Fruit fly (Drosophila melanogaster) whole organism, embryonic: ENCODE measurements around the gene Ppn.

ENCODE experiments used
- Abd-B ChIP-seq: fragments of 200-800 bp; sonication (Bioruptor generic); optimal IDR thresholded peaks from 2 replicates; lab custom pipeline; 2018; ENCODE audit warnings: missing biosample characterization, mild to moderate bottlenecking, missing genetic modification characterization, moderate library complexity
- CG10462 ChIP-seq: fragments of 200-800 bp; sonication (Bioruptor generic); optimal IDR thresholded peaks from 2 replicates; lab custom pipeline; 2016; ENCODE audit warnings: missing biosample characterization, missing genetic modification characterization
- CG10565 ChIP-seq: fragments of 200-800 bp; sonication (Bioruptor generic); optimal IDR thresholded peaks from 3 replicates; lab custom pipeline; 2016; ENCODE audit warnings: missing biosample characterization, mild to moderate bottlenecking, missing genetic modification characterization
- CG12942 ChIP-seq: fragments of 200-800 bp; sonication (Bioruptor generic); optimal IDR thresholded peaks from 3 replicates; lab custom pipeline; 2016; ENCODE audit warnings: missing biosample characterization, missing genetic modification characterization
- CG13424 ChIP-seq: fragments of 200-800 bp; sonication (Bioruptor generic); optimal IDR thresholded peaks from 2 replicates; lab custom pipeline; 2019; ENCODE audit warnings: missing biosample characterization, mild to moderate bottlenecking, missing genetic modification characterization, moderate library complexity
- CG14710 ChIP-seq: fragments of 200-800 bp; sonication (Bioruptor generic); optimal IDR thresholded peaks from 3 replicates; lab custom pipeline; 2019; ENCODE audit warnings: missing biosample characterization, mild to moderate bottlenecking, missing genetic modification characterization, moderate library complexity
- CG17328 ChIP-seq: fragments of 200-800 bp; sonication (Bioruptor generic); IDR thresholded peaks from 2 replicates; pipeline ENCODE4 v1.3.6; 2022; ENCODE audit warnings: missing biosample characterization, missing genetic modification characterization
- CG31224 ChIP-seq: fragments of 200-800 bp; sonication (Bioruptor generic); IDR thresholded peaks from 2 replicates; pipeline ENCODE4 v1.3.6; 2022; ENCODE audit warnings: missing biosample characterization, missing genetic modification characterization
- CG3847 ChIP-seq: fragments of 200-800 bp; sonication (Bioruptor generic); IDR thresholded peaks from 2 replicates; pipeline ENCODE4 v1.3.6; 2022; ENCODE audit warnings: missing biosample characterization, missing genetic modification characterization
- CG4328 ChIP-seq: fragments of 200-800 bp; sonication (Bioruptor generic); optimal IDR thresholded peaks from 3 replicates; lab custom pipeline; 2017; ENCODE audit warnings: missing biosample characterization, missing genetic modification reagents, missing genetic modification characterization
- CG4707 ChIP-seq: fragments of 200-800 bp; sonication (Bioruptor generic); optimal IDR thresholded peaks from 2 replicates; lab custom pipeline; 2018; ENCODE audit warnings: missing biosample characterization, mild to moderate bottlenecking, missing genetic modification characterization, moderate library complexity
- CG6254 ChIP-seq: fragments of 200-800 bp; sonication (Bioruptor generic); optimal IDR thresholded peaks from 3 replicates; lab custom pipeline; 2017; ENCODE audit warnings: mild to moderate bottlenecking, missing biosample characterization, missing genetic modification reagents, missing genetic modification characterization
- CG7357 ChIP-seq: fragments of 200-800 bp; sonication (Bioruptor generic); IDR thresholded peaks from 3 replicates; pipeline ENCODE4 v1.3.6; 2022; ENCODE audit warnings: missing biosample characterization, missing genetic modification characterization
- CG7556 ChIP-seq: fragments of 200-800 bp; sonication (Bioruptor generic); optimal IDR thresholded peaks from 2 replicates; lab custom pipeline; 2017; ENCODE audit warnings: missing biosample characterization, mild to moderate bottlenecking, missing genetic modification characterization
- CG7786 ChIP-seq: fragments of 200-800 bp; sonication (Bioruptor generic); optimal IDR thresholded peaks from 2 replicates; lab custom pipeline; 2016; ENCODE audit warnings: missing biosample characterization, missing genetic modification characterization
- CG8924 ChIP-seq: fragments of 200-800 bp; optimal IDR thresholded peaks from 3 replicates; lab custom pipeline; 2019; ENCODE audit warnings: missing biosample characterization, mild to moderate bottlenecking, missing genetic modification characterization, moderate library complexity
- CG9215 ChIP-seq: fragments of 200-800 bp; sonication (Bioruptor generic); IDR thresholded peaks from 2 replicates; pipeline ENCODE4 v1.3.6; 2022; ENCODE audit warnings: missing biosample characterization, missing genetic modification characterization
- CG9609 ChIP-seq: fragments of 200-800 bp; sonication (Bioruptor generic); optimal IDR thresholded peaks from 3 replicates; lab custom pipeline; 2016; ENCODE audit warnings: missing biosample characterization, missing genetic modification characterization
- CHES-1-like ChIP-seq: fragments of 200-800 bp; sonication (Bioruptor generic); optimal IDR thresholded peaks from 2 replicates; lab custom pipeline; 2016; ENCODE audit warnings: missing biosample characterization, missing genetic modification characterization
- Drgx ChIP-seq: fragments of 200-800 bp; sonication (Bioruptor generic); IDR thresholded peaks from 2 replicates; pipeline ENCODE4 v1.3.6; 2022; ENCODE audit warnings: missing biosample characterization, missing genetic modification characterization
- E2f2 ChIP-seq: fragments of 200-800 bp; sonication (Bioruptor generic); IDR thresholded peaks from 2 replicates; pipeline ENCODE4 v1.3.6; 2022; ENCODE audit warnings: missing biosample characterization, missing genetic modification characterization
- Hr3 ChIP-seq: fragments of 200-800 bp; sonication (Bioruptor generic); optimal IDR thresholded peaks from 3 replicates; lab custom pipeline; 2016; ENCODE audit warnings: missing biosample characterization, missing genetic modification characterization
- Mrtf ChIP-seq: fragments of 200-800 bp; sonication (Bioruptor generic); IDR thresholded peaks from 3 replicates; pipeline ENCODE4 v1.3.6; 2022; ENCODE audit warnings: missing biosample characterization, missing genetic modification characterization
- Myb ChIP-seq: fragments of 200-800 bp; sonication (Bioruptor generic); optimal IDR thresholded peaks from 2 replicates; lab custom pipeline; 2016; ENCODE audit warnings: missing biosample characterization, missing genetic modification characterization
- Opbp ChIP-seq: fragments of 200-800 bp; sonication (Bioruptor generic); IDR thresholded peaks from 3 replicates; pipeline ENCODE4 v1.3.6; 2022; ENCODE audit warnings: missing biosample characterization, missing genetic modification characterization; ENCODE audit not compliant: partially characterized antibody
- Poxn ChIP-seq: fragments of 200-800 bp; sonication (Bioruptor generic); IDR thresholded peaks from 2 replicates; pipeline ENCODE4 v1.3.6; 2022; ENCODE audit warnings: missing biosample characterization, missing genetic modification characterization
- Ravus ChIP-seq: fragments of 200-800 bp; sonication (Bioruptor generic); IDR thresholded peaks from 2 replicates; pipeline ENCODE4 v1.3.6; 2022; ENCODE audit warnings: missing biosample characterization, missing genetic modification characterization
- Scr ChIP-seq: fragments of 200-800 bp; sonication (Bioruptor generic); IDR thresholded peaks from 2 replicates; pipeline ENCODE4 v1.3.6; 2022; ENCODE audit warnings: missing biosample characterization, missing genetic modification characterization; ENCODE audit not compliant: partially characterized antibody
- Stat92E ChIP-seq, 3 experiments: fragments of >200 bp in 2 of 3; fragments of 200-800 bp in 1 of 3; sonication (Bioruptor generic) in 1 of 3; optimal IDR thresholded peaks; 2 replicates each; lab custom pipeline; 2017 to 2019; ENCODE audit warnings: missing biosample characterization in 3 of 3, missing genetic modification characterization in 3 of 3, mild to moderate bottlenecking in 1 of 3, moderate library complexity in 1 of 3
- ase ChIP-seq: fragments of 200-800 bp; sonication (Bioruptor generic); IDR thresholded peaks from 3 replicates; pipeline ENCODE4 v1.3.6; 2022; ENCODE audit warnings: missing biosample characterization, missing genetic modification characterization
- az2 ChIP-seq: fragments of 200-800 bp; sonication (Bioruptor generic); optimal IDR thresholded peaks from 3 replicates; lab custom pipeline; 2016; ENCODE audit warnings: missing biosample characterization, missing genetic modification characterization
- bab2 ChIP-seq: fragments of 200-800 bp; sonication (Bioruptor generic); optimal IDR thresholded peaks from 2 replicates; lab custom pipeline; 2016; ENCODE audit warnings: missing biosample characterization, missing genetic modification characterization
- br ChIP-seq: fragments of >200 bp; optimal IDR thresholded peaks from 2 replicates; lab custom pipeline; 2017
- bsh ChIP-seq, 2 experiments: fragments of 200-800 bp; sonication (Bioruptor generic); optimal IDR thresholded peaks; 2 replicates each; lab custom pipeline; 2017 to 2018; ENCODE audit warnings: mild to moderate bottlenecking in 2 of 2, missing biosample characterization in 2 of 2, missing genetic modification characterization in 2 of 2, moderate library complexity in 1 of 2
- caup ChIP-seq: fragments of 200-800 bp; sonication (Bioruptor generic); optimal IDR thresholded peaks from 3 replicates; lab custom pipeline; 2017; ENCODE audit warnings: missing biosample characterization, mild to moderate bottlenecking, missing genetic modification characterization, moderate library complexity; ENCODE audit not compliant: severe bottlenecking
- cg ChIP-seq: fragments of 200-800 bp; sonication (Bioruptor generic); optimal IDR thresholded peaks from 3 replicates; lab custom pipeline; 2019; ENCODE audit warnings: missing biosample characterization, mild to moderate bottlenecking, missing genetic modification characterization, moderate library complexity
- eve ChIP-seq, 2 experiments: fragments of >200 bp; optimal IDR thresholded peaks; 2 replicates each; lab custom pipeline; 2017; ENCODE audit warnings: missing biosample characterization in 2 of 2, missing genetic modification characterization in 2 of 2
- gcm2 ChIP-seq: fragments of 200-800 bp; sonication (Bioruptor generic); optimal IDR thresholded peaks from 2 replicates; lab custom pipeline; 2016; ENCODE audit warnings: missing biosample characterization, missing genetic modification characterization
- gfzf ChIP-seq: fragments of 200-800 bp; sonication (Bioruptor generic); optimal IDR thresholded peaks from 2 replicates; lab custom pipeline; 2016; ENCODE audit warnings: missing biosample characterization, mild to moderate bottlenecking, missing genetic modification characterization, moderate library complexity
- gsb-n ChIP-seq: fragments of 200-800 bp; sonication (Bioruptor generic); optimal IDR thresholded peaks from 3 replicates; lab custom pipeline; 2018; ENCODE audit warnings: missing biosample characterization, mild to moderate bottlenecking, missing genetic modification characterization
- lola ChIP-seq, 3 experiments: fragments of >200 bp in 2 of 3; fragments of 200-800 bp in 1 of 3; sonication (Bioruptor generic) in 1 of 3; optimal IDR thresholded peaks; 2 replicates each; lab custom pipeline; 2017 to 2019; ENCODE audit warnings: missing biosample characterization in 3 of 3, missing genetic modification characterization in 3 of 3, mild to moderate bottlenecking in 1 of 3, moderate library complexity in 1 of 3
- nmo ChIP-seq: fragments of 200-800 bp; sonication (Bioruptor generic); optimal IDR thresholded peaks from 2 replicates; lab custom pipeline; 2018; ENCODE audit warnings: missing biosample characterization, mild to moderate bottlenecking, missing genetic modification characterization, moderate library complexity
- phol ChIP-seq: fragments of 200-800 bp; sonication (Bioruptor generic); optimal IDR thresholded peaks from 3 replicates; lab custom pipeline; 2018; ENCODE audit warnings: missing biosample characterization, mild to moderate bottlenecking, missing genetic modification characterization, moderate library complexity
- pita ChIP-seq: fragments of 200-800 bp; sonication (Bioruptor generic); optimal IDR thresholded peaks from 2 replicates; lab custom pipeline; 2017; ENCODE audit warnings: missing biosample characterization, mild to moderate bottlenecking, missing genetic modification characterization
- salm ChIP-seq: fragments of 200-800 bp; sonication (Bioruptor generic); optimal IDR thresholded peaks from 2 replicates; lab custom pipeline; 2018; ENCODE audit warnings: missing biosample characterization, mild to moderate bottlenecking, missing genetic modification characterization
- slp2 ChIP-seq: fragments of 200-800 bp; sonication (Bioruptor generic); optimal IDR thresholded peaks from 2 replicates; lab custom pipeline; 2016; ENCODE audit warnings: missing biosample characterization, missing genetic modification characterization
- sob ChIP-seq: fragments of 200-800 bp; sonication (Bioruptor generic); IDR thresholded peaks from 2 replicates; pipeline ENCODE4 v1.3.6; 2022; ENCODE audit warnings: missing biosample characterization, missing genetic modification characterization
- ssp ChIP-seq: fragments of 200-800 bp; sonication (Bioruptor generic); IDR thresholded peaks from 2 replicates; pipeline ENCODE4 v1.3.6; 2022; ENCODE audit warnings: missing biosample characterization, missing genetic modification characterization
- toy ChIP-seq: fragments of 200-800 bp; sonication (Bioruptor generic); IDR thresholded peaks from 2 replicates; pipeline ENCODE4 v1.3.6; 2022; ENCODE audit warnings: missing biosample characterization, missing genetic modification characterization

Gene Ppn

dm6 chr3R:28572692-28573643 lies 32.8 kb upstream of the Ppn start (continued):
- no peak for TF ChIP-seq salm
- TF ChIP-seq CG8924 (tag; lab: Kevin White, UChicago), result no peak
- no peak for TF ChIP-seq Scr (GFP tag; lab: Robert Waterston, UW)
- peak; percentile 29 for TF ChIP-seq CG7556 (GFP tag; lab: Kevin White, UChicago)
- TF ChIP-seq CG10462 (GFP tag; lab: Kevin White, UChicago), result no peak
- TF ChIP-seq slp2 (GFP tag; lab: Kevin White, UChicago), result no peak
- TF ChIP-seq bab2, result no peak
- TF ChIP-seq CG9609 (GFP tag; lab: Kevin White, UChicago), result no peak
- no peak for TF ChIP-seq CG3847 (GFP tag; lab: Robert Waterston, UW)
- TF ChIP-seq ssp (GFP tag; lab: Robert Waterston, UW), result no peak
- TF ChIP-seq gfzf (GFP tag; lab: Kevin White, UChicago), result no peak
- TF ChIP-seq E2f2, result no peak
- TF ChIP-seq bsh (GFP tag; optimal IDR thresholded peaks at IDR 0.05; lab: Kevin White, UChicago), result no peak
- no peak for TF ChIP-seq eve (GFP tag; optimal IDR thresholded peaks at IDR 0.05; lab: Kevin White, UChicago)
- no peak for TF ChIP-seq CG13424 (tag; lab: Kevin White, UChicago)
- TF ChIP-seq caup (GFP tag; lab: Kevin White, UChicago), result no peak
- no peak for TF ChIP-seq nmo (GFP tag; lab: Kevin White, UChicago)
- no peak for TF ChIP-seq Stat92E (GFP tag; optimal IDR thresholded peaks at IDR 0.05; lab: Kevin White, UChicago)
- no peak for TF ChIP-seq sob (GFP tag; lab: Robert Waterston, UW)
- TF ChIP-seq gsb-n (tag; lab: Kevin White, UChicago), result peak; percentile 55
- no peak for TF ChIP-seq Opbp (GFP tag; lab: Robert Waterston, UW)
- TF ChIP-seq Myb (GFP tag; lab: Kevin White, UChicago), result no peak
- no peak for TF ChIP-seq toy (GFP tag; lab: Robert Waterston, UW)
- no peak for TF ChIP-seq br (lab: Kevin White, UChicago)
- TF ChIP-seq CG10565, result no peak
- TF ChIP-seq CG12942 (GFP tag; lab: Kevin White, UChicago), result no peak
- no peak for TF ChIP-seq CG4707 (GFP tag; lab: Kevin White, UChicago)
- TF ChIP-seq gcm2 (GFP tag; lab: Kevin White, UChicago), result no peak
- peak; percentile 40 for TF ChIP-seq CG14710 (tag; lab: Kevin White, UChicago)
- no peak for TF ChIP-seq CG4328
- no peak for TF ChIP-seq Abd-B
- TF ChIP-seq CG17328 (GFP tag; lab: Robert Waterston, UW), result no peak
- no peak for TF ChIP-seq CG6254 (GFP tag; lab: Kevin White, UChicago)
- TF ChIP-seq CHES-1-like, result no peak
- no peak for TF ChIP-seq Poxn (GFP tag; lab: Robert Waterston, UW)
- TF ChIP-seq Drgx (GFP tag; lab: Robert Waterston, UW), result no peak
- TF ChIP-seq az2, result no peak
- no peak for TF ChIP-seq ase (GFP tag; lab: Robert Waterston, UW)
- no peak for TF ChIP-seq Hr3
- TF ChIP-seq cg (GFP tag; lab: Kevin White, UChicago), result no peak
- no peak for TF ChIP-seq CG9215
- TF ChIP-seq CG7357, result no peak
- peak; percentile 19 for TF ChIP-seq phol
- no peak for TF ChIP-seq CG31224
- peak in 1 of 3 experiments; percentile 35 for TF ChIP-seq lola (GFP tag; optimal IDR thresholded peaks at IDR 0.05; lab: Kevin White, UChicago)
- no peak for TF ChIP-seq Mrtf (GFP tag; lab: Robert Waterston, UW)
- no peak for TF ChIP-seq pita (GFP tag; lab: Kevin White, UChicago)
- no peak for TF ChIP-seq CG7786 (GFP tag; lab: Kevin White, UChicago)
- no peak for TF ChIP-seq Ravus (GFP tag; lab: Robert Waterston, UW)
